Worm (Caenorhabditis elegans): ENCODE measurements around the gene C14A11.6.

C14A11.6 gene

DNA sequence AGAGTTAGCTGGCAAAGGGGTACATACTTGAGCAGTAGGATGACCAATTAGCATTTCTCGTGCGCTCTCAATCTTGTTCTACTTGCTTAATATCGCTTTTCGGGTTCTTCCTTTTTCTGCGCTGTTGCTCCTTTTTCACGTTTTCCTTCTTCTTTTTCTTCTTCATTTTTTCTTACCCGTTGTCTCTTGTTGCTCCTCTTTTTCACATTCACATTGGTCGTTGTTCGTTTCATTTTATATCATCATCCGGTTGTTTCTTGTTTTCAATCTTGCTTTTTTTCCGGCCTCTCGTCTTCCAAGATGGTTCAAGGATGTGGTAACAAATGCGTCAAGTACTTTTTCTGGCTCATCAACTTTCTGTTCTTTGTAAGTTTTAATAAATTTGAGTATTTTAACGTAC lies 6.2 kb upstream of the C14A11.6 start, which contains the start of gene tsp-6:
Gene tsp-6, plus strand, starts transcription at position 301 of the 400 bp plus-strand sequence.
- no peak for TF ChIP-seq W03F9.2 (tag; optimal IDR thresholded peaks at IDR 0.05)
- TF ChIP-seq dao-5 (tag; optimal IDR thresholded peaks at IDR 0.05): no peak
- no peak for TF ChIP-seq him-1 (tag; optimal IDR thresholded peaks at IDR 0.05)

ce11 chrX:2819747-2820146 lies 5.8 kb upstream of the C14A11.6 start:
- TF ChIP-seq dao-5 (tag; optimal IDR thresholded peaks at IDR 0.05): no peak
- TF ChIP-seq W03F9.2 (tag; optimal IDR thresholded peaks at IDR 0.05): no peak
- TF ChIP-seq him-1 (tag; optimal IDR thresholded peaks at IDR 0.05): no peak

DNA sequence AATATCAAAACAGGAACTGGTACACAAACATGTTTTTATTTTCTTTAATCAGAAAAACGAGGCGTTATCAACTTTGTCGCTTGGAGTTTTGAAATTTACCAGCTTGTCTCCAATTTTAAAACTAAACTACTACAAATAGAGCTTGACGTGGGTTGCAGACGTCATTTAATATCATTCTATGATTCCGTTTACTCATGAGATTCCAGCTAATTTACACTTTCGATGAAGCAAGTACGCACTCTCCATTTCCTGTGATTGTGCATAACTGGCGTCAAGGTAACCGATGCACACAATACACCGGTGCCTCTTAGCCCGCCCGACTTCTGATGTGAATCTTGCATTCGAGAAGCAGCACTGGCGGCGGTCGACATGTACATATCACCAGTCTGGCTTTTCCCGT lies 5.0 kb upstream of the C14A11.6 start:
- TF ChIP-seq W03F9.2 (tag; optimal IDR thresholded peaks at IDR 0.05) (no peak), dao-5 (tag; optimal IDR thresholded peaks at IDR 0.05) (no peak), him-1 (tag; optimal IDR thresholded peaks at IDR 0.05) (no peak)

ce11 chrX:2809611-2810010 lies 4.3 kb downstream of the C14A11.6 start, which contains the start of gene C14A11.9:
Gene C14A11.9, minus strand, starts transcription at chrX:2809637.
- no peak for TF ChIP-seq dao-5 (tag; optimal IDR thresholded peaks at IDR 0.05)
- TF ChIP-seq W03F9.2 (tag; optimal IDR thresholded peaks at IDR 0.05): peak; percentile 74
- peak; percentile 96 for TF ChIP-seq him-1 (tag; optimal IDR thresholded peaks at IDR 0.05)

DNA sequence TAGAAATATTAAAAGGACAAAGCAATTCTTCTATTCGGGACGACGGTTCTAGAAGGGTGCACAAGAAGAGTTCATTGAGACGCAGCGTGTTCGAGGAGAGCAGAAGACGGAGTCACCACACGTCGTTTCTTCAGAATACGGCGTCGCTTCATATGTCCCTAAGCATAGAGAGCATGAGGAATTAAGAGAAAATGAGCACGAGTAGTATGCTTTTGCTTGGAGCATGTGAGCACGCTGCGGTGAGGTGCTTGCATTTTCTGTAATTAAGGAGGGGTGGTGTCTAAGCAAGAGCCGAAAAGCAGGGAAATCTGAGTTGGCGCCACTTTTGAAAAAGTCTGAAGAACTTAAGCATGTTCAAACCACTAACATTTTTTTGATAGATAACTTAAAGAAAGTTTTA lies 6.6 kb downstream of the C14A11.6 start, which contains the start of gene C14A11.5:
Gene C14A11.5, minus strand, starts transcription at position 139 of the 400 bp plus-strand sequence.
- TF ChIP-seq him-1 (tag; optimal IDR thresholded peaks at IDR 0.05) (no peak), W03F9.2 (tag; optimal IDR thresholded peaks at IDR 0.05) (no peak), dao-5 (tag; optimal IDR thresholded peaks at IDR 0.05) (no peak)

ce11 chrX:2802562-2803165 lies 11.3 kb downstream of the C14A11.6 start, which contains the start of gene C14A11.2:
Gene C14A11.2, plus strand, starts transcription at chrX:2803112.
- no peak for TF ChIP-seq dao-5 (tag; optimal IDR thresholded peaks at IDR 0.05)
- no peak for TF ChIP-seq W03F9.2 (tag; optimal IDR thresholded peaks at IDR 0.05)
- no peak for TF ChIP-seq him-1 (tag; optimal IDR thresholded peaks at IDR 0.05)

ce11 chrX:2795054-2795453 lies 18.9 kb downstream of the C14A11.6 start:
- TF ChIP-seq dao-5 (tag; optimal IDR thresholded peaks at IDR 0.05): no peak
- no peak for TF ChIP-seq W03F9.2 (tag; optimal IDR thresholded peaks at IDR 0.05)
- no peak for TF ChIP-seq him-1 (tag; optimal IDR thresholded peaks at IDR 0.05)

DNA sequence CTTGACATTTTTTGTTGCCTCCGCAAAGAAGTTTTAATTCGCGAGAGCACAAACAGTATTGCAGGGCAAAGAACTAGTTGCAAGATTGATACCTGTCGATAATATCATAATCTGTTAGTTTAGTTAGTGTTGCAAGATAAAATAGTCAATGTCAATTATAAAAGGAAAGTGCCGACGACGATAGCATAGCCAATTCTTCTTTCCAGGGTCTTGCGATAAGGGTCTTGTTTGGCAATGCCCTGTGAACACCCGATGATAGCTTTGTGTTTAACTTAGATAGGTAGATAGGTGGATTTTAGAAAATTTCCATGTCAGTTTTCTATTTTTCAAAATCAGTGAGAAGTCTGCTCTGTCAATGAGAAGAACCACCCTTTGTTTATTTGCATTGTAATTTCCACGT lies 19.6 kb downstream of the C14A11.6 start:
- TF ChIP-seq W03F9.2 (tag; optimal IDR thresholded peaks at IDR 0.05) (no peak), him-1 (tag; optimal IDR thresholded peaks at IDR 0.05) (no peak), dao-5 (tag; optimal IDR thresholded peaks at IDR 0.05) (no peak)

ce11 chrX:2793527-2793926 lies 20.4 kb downstream of the C14A11.6 start:
- TF ChIP-seq him-1 (tag; optimal IDR thresholded peaks at IDR 0.05) (no peak), W03F9.2 (tag; optimal IDR thresholded peaks at IDR 0.05) (no peak), dao-5 (tag; optimal IDR thresholded peaks at IDR 0.05) (no peak)

DNA sequence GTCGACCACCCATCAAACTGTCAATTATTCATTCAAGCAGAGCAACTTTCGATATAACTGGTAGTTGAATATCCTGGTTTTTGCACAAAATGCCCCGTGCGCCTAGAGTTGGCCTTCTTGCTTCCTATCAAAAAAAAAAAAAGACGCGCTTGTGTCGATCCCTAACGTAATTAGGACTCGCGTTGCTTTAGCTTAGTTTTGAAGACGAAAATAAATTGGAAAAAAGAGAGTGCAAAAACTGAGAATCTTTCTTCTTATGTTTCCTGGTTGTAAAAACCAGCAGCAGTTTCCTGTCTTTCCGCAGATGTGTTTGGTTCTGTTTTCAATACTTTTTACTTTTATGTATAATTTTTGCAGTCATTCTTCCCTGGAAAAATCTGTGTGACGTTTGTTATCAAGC lies 36.0 kb downstream of the C14A11.6 start:
- no peak for TF ChIP-seq him-1 (tag; optimal IDR thresholded peaks at IDR 0.05)
- no peak for TF ChIP-seq W03F9.2 (tag; optimal IDR thresholded peaks at IDR 0.05)
- no peak for TF ChIP-seq dao-5 (tag; optimal IDR thresholded peaks at IDR 0.05)

DNA sequence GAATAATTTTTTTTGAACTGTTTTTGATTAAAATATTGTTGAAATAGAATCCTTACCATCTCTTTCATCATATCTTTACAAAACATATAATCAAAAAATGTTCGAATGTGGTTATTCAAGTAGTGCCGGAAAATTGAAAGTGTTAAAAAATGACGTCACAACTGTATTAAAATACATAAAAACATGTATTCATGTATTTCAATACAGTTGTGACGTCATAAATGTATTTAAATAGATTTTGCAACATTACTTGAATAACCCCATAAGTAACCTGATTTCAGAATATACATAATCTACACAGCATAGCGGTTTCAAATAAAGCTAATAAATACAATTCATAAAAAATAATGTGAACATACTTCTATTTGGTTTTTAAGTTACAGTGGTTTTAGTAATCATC lies 37.0 kb downstream of the C14A11.6 start:
- TF ChIP-seq dao-5 (tag; optimal IDR thresholded peaks at IDR 0.05) (no peak), W03F9.2 (tag; optimal IDR thresholded peaks at IDR 0.05) (no peak), him-1 (tag; optimal IDR thresholded peaks at IDR 0.05) (no peak)

DNA sequence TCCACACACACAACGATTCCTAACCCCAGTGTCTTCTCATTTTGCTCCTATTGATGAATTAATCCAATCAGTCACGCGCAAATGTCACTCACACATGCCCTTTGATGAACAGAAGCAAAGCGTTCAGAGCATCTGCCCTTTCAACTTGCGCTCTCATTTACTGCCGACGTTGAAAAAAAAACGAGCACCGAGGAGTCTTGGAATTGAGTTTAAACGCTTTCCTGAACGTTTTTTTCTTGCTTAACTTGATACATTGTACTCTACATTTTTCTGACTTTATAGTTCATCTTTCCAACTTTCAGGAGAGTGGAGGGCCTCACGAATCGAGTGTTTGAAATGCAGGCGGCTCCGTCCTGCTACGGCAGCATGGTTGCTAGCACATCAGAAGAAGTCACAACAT lies 42.2 kb downstream of the C14A11.6 start, which contains the start of gene cgef-1:
Gene cgef-1, plus strand, starts transcription at position 301 of the 400 bp plus-strand sequence.
- TF ChIP-seq dao-5 (tag; optimal IDR thresholded peaks at IDR 0.05) (no peak), W03F9.2 (tag; optimal IDR thresholded peaks at IDR 0.05) (no peak), him-1 (tag; optimal IDR thresholded peaks at IDR 0.05) (no peak)

DNA sequence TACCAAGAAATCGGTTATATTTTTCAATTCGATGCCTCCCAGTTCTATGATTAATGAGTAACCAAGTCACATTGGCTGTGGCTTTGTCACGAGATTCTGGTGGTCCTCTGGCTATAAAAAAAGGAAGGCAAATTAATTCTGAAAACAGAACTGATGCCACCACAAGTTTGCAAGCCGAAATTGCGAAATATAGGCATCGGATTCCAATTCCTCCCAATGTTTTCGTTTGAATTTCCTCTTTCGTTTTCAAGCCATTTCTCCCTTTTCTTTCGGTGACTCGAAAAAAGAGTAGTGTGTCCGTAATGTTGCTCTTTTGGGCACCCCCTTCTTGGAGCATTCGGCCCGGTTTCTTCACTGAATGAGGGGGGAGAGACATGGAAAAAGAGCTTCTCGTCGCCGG lies 44.3 kb downstream of the C14A11.6 start, which contains the start of gene F55F1.2:
Gene F55F1.2, minus strand, starts transcription at position 376 of the 400 bp plus-strand sequence.
- no peak for TF ChIP-seq him-1 (tag; optimal IDR thresholded peaks at IDR 0.05)
- TF ChIP-seq W03F9.2 (tag; optimal IDR thresholded peaks at IDR 0.05): no peak
- no peak for TF ChIP-seq dao-5 (tag; optimal IDR thresholded peaks at IDR 0.05)

- TF ChIP-seq W03F9.2 (tag; optimal IDR thresholded peaks at IDR 0.05): no peak
- no peak for TF ChIP-seq him-1 (tag; optimal IDR thresholded peaks at IDR 0.05)
- TF ChIP-seq dao-5 (tag; optimal IDR thresholded peaks at IDR 0.05): no peak
Observed at ce11 chrX:2764278-2764677, 49.7 kb downstream of the C14A11.6 start.
